Fruit fly (Drosophila melanogaster): ENCODE data around the gene CG43235.

dm6 chr2L:7701417-7701816 is 8.6 kb downstream of the CG43235 start, which contains the start of gene Tep2:
- TF ChIP-seq CG13424 (tag; optimal IDR thresholded peaks at IDR 0.05), result no peak
- no peak for TF ChIP-seq ab (GFP tag; optimal IDR thresholded peaks at IDR 0.05)
- TF ChIP-seq Dp (GFP tag; optimal IDR thresholded peaks at IDR 0.05), result no peak
- no peak for TF ChIP-seq Hand (GFP tag; optimal IDR thresholded peaks at IDR 0.05)
- no peak for TF ChIP-seq sc (optimal IDR thresholded peaks at IDR 0.05)
- TF ChIP-seq sc (GFP tag; optimal IDR thresholded peaks at IDR 0.05), result no peak
- TF ChIP-seq CG13894 (tag; optimal IDR thresholded peaks at IDR 0.05), result no peak
- TF ChIP-seq ind (GFP tag; optimal IDR thresholded peaks at IDR 0.05), result no peak
- no peak for TF ChIP-seq fd102C (GFP tag; optimal IDR thresholded peaks at IDR 0.05)
- no peak for TF ChIP-seq CG1832 (GFP tag; optimal IDR thresholded peaks at IDR 0.05)
- no peak for TF ChIP-seq Nf-YA (GFP tag; IDR thresholded peaks at IDR 0.05)
- TF ChIP-seq CG10543 (GFP tag; optimal IDR thresholded peaks at IDR 0.05), result no peak
